Fruit fly (Drosophila melanogaster) whole organism, embryonic: ENCODE measurements around the gene CG9920.

Source experiments
- Ada2b ChIP-seq: fragments of 200-800 bp; sonication (Bioruptor generic); IDR thresholded peaks from 2 replicates; pipeline ENCODE4 v1.3.6; 2022; ENCODE audit warnings: missing biosample characterization, missing genetic modification characterization
- Antp ChIP-seq: fragments of 200-800 bp; sonication (Bioruptor generic); optimal IDR thresholded peaks from 3 replicates; lab custom pipeline; 2016; ENCODE audit warnings: missing biosample characterization, missing genetic modification characterization
- Blimp-1 ChIP-seq: fragments of 200-800 bp; sonication (Bioruptor generic); optimal IDR thresholded peaks from 3 replicates; lab custom pipeline; 2018; ENCODE audit warnings: missing biosample characterization, missing genetic modification characterization, mild to moderate bottlenecking, moderate library complexity, missing genetic modification reagents
- CG11093 ChIP-seq: fragments of 200-800 bp; sonication (Bioruptor generic); IDR thresholded peaks from 3 replicates; pipeline ENCODE4 v1.3.6; 2022; ENCODE audit warnings: missing biosample characterization, missing genetic modification characterization
- CG11456 ChIP-seq: fragments of 200-800 bp; sonication (Bioruptor generic); IDR thresholded peaks from 3 replicates; pipeline ENCODE4 v1.3.6; 2022; ENCODE audit warnings: missing biosample characterization, missing genetic modification characterization
- CG12071 ChIP-seq: fragments of 200-800 bp; sonication (Bioruptor generic); optimal IDR thresholded peaks from 3 replicates; lab custom pipeline; 2018; ENCODE audit warnings: missing biosample characterization, mild to moderate bottlenecking, missing genetic modification characterization
- CG12104 ChIP-seq: fragments of 200-800 bp; sonication (Bioruptor generic); optimal IDR thresholded peaks from 3 replicates; lab custom pipeline; 2016; ENCODE audit warnings: missing biosample characterization, missing genetic modification characterization
- CG12299 ChIP-seq: fragments of 200-800 bp; sonication (Bioruptor generic); optimal IDR thresholded peaks from 2 replicates; lab custom pipeline; 2018; ENCODE audit warnings: missing biosample characterization, mild to moderate bottlenecking, missing genetic modification characterization
- CG13123 ChIP-seq: fragments of 200-800 bp; sonication (Bioruptor generic); optimal IDR thresholded peaks from 2 replicates; lab custom pipeline; 2016; ENCODE audit warnings: missing biosample characterization, missing genetic modification characterization
- CG13775 ChIP-seq: fragments of 200-800 bp; sonication (Bioruptor generic); optimal IDR thresholded peaks from 3 replicates; lab custom pipeline; 2017; ENCODE audit warnings: missing biosample characterization, mild to moderate bottlenecking, missing genetic modification characterization
- CG14014 ChIP-seq: fragments of 200-800 bp; sonication (Bioruptor generic); IDR thresholded peaks from 2 replicates; pipeline ENCODE4 v1.3.6; 2022; ENCODE audit warnings: missing biosample characterization, missing genetic modification characterization
- CG14710 ChIP-seq: fragments of 200-800 bp; sonication (Bioruptor generic); optimal IDR thresholded peaks from 3 replicates; lab custom pipeline; 2019; ENCODE audit warnings: missing biosample characterization, mild to moderate bottlenecking, missing genetic modification characterization, moderate library complexity
- CG3163 ChIP-seq: fragments of 200-800 bp; sonication (Bioruptor generic); optimal IDR thresholded peaks from 3 replicates; lab custom pipeline; 2016; ENCODE audit warnings: missing biosample characterization, missing genetic modification characterization
- CG3838 ChIP-seq: fragments of 200-800 bp; sonication (Bioruptor generic); optimal IDR thresholded peaks from 3 replicates; lab custom pipeline; 2016; ENCODE audit warnings: missing biosample characterization, missing genetic modification characterization
- CG4328 ChIP-seq: fragments of 200-800 bp; sonication (Bioruptor generic); optimal IDR thresholded peaks from 3 replicates; lab custom pipeline; 2017; ENCODE audit warnings: missing biosample characterization, missing genetic modification reagents, missing genetic modification characterization
- CG6254 ChIP-seq: fragments of 200-800 bp; sonication (Bioruptor generic); optimal IDR thresholded peaks from 3 replicates; lab custom pipeline; 2017; ENCODE audit warnings: mild to moderate bottlenecking, missing biosample characterization, missing genetic modification reagents, missing genetic modification characterization
- CG7372 ChIP-seq: fragments of 200-800 bp; sonication (Bioruptor generic); IDR thresholded peaks from 2 replicates; pipeline ENCODE4 v1.3.6; 2022; ENCODE audit warnings: missing biosample characterization, missing genetic modification characterization
- CG7786 ChIP-seq: fragments of 200-800 bp; sonication (Bioruptor generic); optimal IDR thresholded peaks from 2 replicates; lab custom pipeline; 2016; ENCODE audit warnings: missing biosample characterization, missing genetic modification characterization
- CG7839 ChIP-seq: fragments of 200-800 bp; sonication (Bioruptor generic); optimal IDR thresholded peaks from 3 replicates; lab custom pipeline; 2018; ENCODE audit warnings: missing biosample characterization, mild to moderate bottlenecking, missing genetic modification characterization, moderate library complexity
- CG7928 ChIP-seq: fragments of 200-800 bp; sonication (Bioruptor generic); optimal IDR thresholded peaks from 2 replicates; lab custom pipeline; 2017; ENCODE audit warnings: missing biosample characterization, mild to moderate bottlenecking, missing genetic modification characterization
- CG7987 ChIP-seq: fragments of 200-800 bp; sonication (Bioruptor generic); optimal IDR thresholded peaks from 2 replicates; lab custom pipeline; 2018; ENCODE audit warnings: missing biosample characterization, mild to moderate bottlenecking, missing genetic modification characterization, moderate library complexity
- CG8924 ChIP-seq: fragments of 200-800 bp; optimal IDR thresholded peaks from 3 replicates; lab custom pipeline; 2019; ENCODE audit warnings: missing biosample characterization, mild to moderate bottlenecking, missing genetic modification characterization, moderate library complexity
- CG8944 ChIP-seq: fragments of 200-800 bp; sonication (Bioruptor generic); optimal IDR thresholded peaks from 3 replicates; lab custom pipeline; 2016; ENCODE audit warnings: missing biosample characterization, missing genetic modification characterization
- CG9215 ChIP-seq: fragments of 200-800 bp; sonication (Bioruptor generic); IDR thresholded peaks from 2 replicates; pipeline ENCODE4 v1.3.6; 2022; ENCODE audit warnings: missing biosample characterization, missing genetic modification characterization
- CoRest ChIP-seq: fragments of 200-800 bp; sonication (Bioruptor generic); optimal IDR thresholded peaks from 3 replicates; lab custom pipeline; 2018; ENCODE audit warnings: missing biosample characterization, mild to moderate bottlenecking, missing genetic modification characterization, moderate library complexity
- D19B ChIP-seq: fragments of 200-800 bp; sonication (Bioruptor generic); optimal IDR thresholded peaks from 2 replicates; lab custom pipeline; 2017; ENCODE audit warnings: missing biosample characterization, mild to moderate bottlenecking, missing genetic modification characterization
- Dref ChIP-seq: fragments of 200-800 bp; sonication (Bioruptor generic); IDR thresholded peaks from 2 replicates; pipeline ENCODE4 v1.3.6; 2022; ENCODE audit warnings: missing biosample characterization, missing genetic modification characterization
- E2f2 ChIP-seq: fragments of 200-800 bp; sonication (Bioruptor generic); IDR thresholded peaks from 2 replicates; pipeline ENCODE4 v1.3.6; 2022; ENCODE audit warnings: missing biosample characterization, missing genetic modification characterization
- Eip74EF ChIP-seq, 2 experiments: fragments of 200-800 bp in 1 of 2; fragments of >200 bp in 1 of 2; sonication (Bioruptor generic) in 1 of 2; optimal IDR thresholded peaks; 2 replicates each; lab custom pipeline; 2017 to 2019; ENCODE audit warnings: missing biosample characterization in 2 of 2, missing genetic modification characterization in 2 of 2, mild to moderate bottlenecking in 1 of 2, moderate library complexity in 1 of 2
- Fer1 ChIP-seq: fragments of 200-800 bp; sonication (Bioruptor generic); optimal IDR thresholded peaks from 2 replicates; lab custom pipeline; 2017; ENCODE audit warnings: missing biosample characterization, mild to moderate bottlenecking, missing genetic modification characterization
- Fer2 ChIP-seq: fragments of 200-800 bp; sonication (Bioruptor generic); optimal IDR thresholded peaks from 2 replicates; lab custom pipeline; 2018; ENCODE audit warnings: missing biosample characterization, mild to moderate bottlenecking, missing genetic modification characterization, moderate library complexity
- H2.0 ChIP-seq: fragments of 200-800 bp; sonication (Bioruptor generic); IDR thresholded peaks from 2 replicates; pipeline ENCODE4 v1.3.6; 2022; ENCODE audit warnings: missing biosample characterization, missing genetic modification characterization
- Hand ChIP-seq: fragments of 200-800 bp; sonication (Bioruptor generic); optimal IDR thresholded peaks from 2 replicates; lab custom pipeline; 2017; ENCODE audit warnings: mild to moderate bottlenecking, missing biosample characterization, missing genetic modification reagents, missing genetic modification characterization
- Meics ChIP-seq: fragments of 200-800 bp; sonication (Bioruptor generic); optimal IDR thresholded peaks from 2 replicates; lab custom pipeline; 2017; ENCODE audit warnings: missing biosample characterization, mild to moderate bottlenecking, missing genetic modification characterization
- Pdp1 ChIP-seq, 2 experiments: fragments of 200-800 bp; sonication (Bioruptor generic); optimal IDR thresholded peaks; 3 replicates each; lab custom pipeline; 2016; ENCODE audit warnings: missing biosample characterization in 2 of 2, missing genetic modification characterization in 2 of 2, mild to moderate bottlenecking in 1 of 2, moderate library complexity in 1 of 2
- Ssrp ChIP-seq: fragments of 200-800 bp; sonication (Bioruptor generic); optimal IDR thresholded peaks from 2 replicates; lab custom pipeline; 2018; ENCODE audit warnings: missing biosample characterization, mild to moderate bottlenecking, missing genetic modification characterization, moderate library complexity
- YL-1 ChIP-seq: fragments of 200-800 bp; sonication (Bioruptor generic); optimal IDR thresholded peaks from 3 replicates; lab custom pipeline; 2017; ENCODE audit warnings: missing biosample characterization, mild to moderate bottlenecking, missing genetic modification characterization
- ap ChIP-seq: fragments of 200-800 bp; sonication (Bioruptor generic); IDR thresholded peaks from 2 replicates; pipeline ENCODE4 v1.3.6; 2022; ENCODE audit warnings: missing biosample characterization, missing genetic modification characterization
- ase ChIP-seq: fragments of 200-800 bp; sonication (Bioruptor generic); IDR thresholded peaks from 3 replicates; pipeline ENCODE4 v1.3.6; 2022; ENCODE audit warnings: missing biosample characterization, missing genetic modification characterization
- crc ChIP-seq: fragments of 200-800 bp; sonication (Bioruptor generic); optimal IDR thresholded peaks from 2 replicates; lab custom pipeline; 2016; ENCODE audit warnings: missing biosample characterization, missing genetic modification characterization
- en ChIP-seq: fragments of 200-800 bp; sonication (Bioruptor generic); optimal IDR thresholded peaks from 2 replicates; lab custom pipeline; 2016; ENCODE audit warnings: missing biosample characterization, missing genetic modification characterization
- jigr1 ChIP-seq: fragments of 200-800 bp; sonication (Bioruptor generic); IDR thresholded peaks from 3 replicates; pipeline ENCODE4 v1.3.6; 2022; ENCODE audit warnings: missing biosample characterization, missing genetic modification characterization
- pb ChIP-seq: fragments of 200-800 bp; sonication (Bioruptor generic); optimal IDR thresholded peaks from 3 replicates; lab custom pipeline; 2016; ENCODE audit warnings: missing biosample characterization, missing genetic modification characterization
- phol ChIP-seq: fragments of 200-800 bp; sonication (Bioruptor generic); optimal IDR thresholded peaks from 3 replicates; lab custom pipeline; 2018; ENCODE audit warnings: missing biosample characterization, mild to moderate bottlenecking, missing genetic modification characterization, moderate library complexity
- row ChIP-seq: fragments of 200-800 bp; sonication (Bioruptor generic); IDR thresholded peaks from 3 replicates; pipeline ENCODE4 v1.3.6; 2022; ENCODE audit warnings: missing biosample characterization, missing genetic modification characterization
- sima ChIP-seq: fragments of 200-800 bp; sonication (Bioruptor generic); optimal IDR thresholded peaks from 2 replicates; lab custom pipeline; 2016; ENCODE audit warnings: missing biosample characterization, missing genetic modification characterization
- sob ChIP-seq: fragments of 200-800 bp; sonication (Bioruptor generic); IDR thresholded peaks from 2 replicates; pipeline ENCODE4 v1.3.6; 2022; ENCODE audit warnings: missing biosample characterization, missing genetic modification characterization
- sug ChIP-seq: fragments of 200-800 bp; optimal IDR thresholded peaks from 2 replicates; lab custom pipeline; 2019; ENCODE audit warnings: missing biosample characterization, mild to moderate bottlenecking, missing genetic modification characterization, moderate library complexity
- tgo ChIP-seq: fragments of 200-800 bp; sonication (Bioruptor generic); IDR thresholded peaks from 3 replicates; pipeline ENCODE4 v1.3.6; 2022; ENCODE audit warnings: missing biosample characterization, missing genetic modification characterization
- ttk ChIP-seq: fragments of 200-800 bp; sonication (Bioruptor generic); IDR thresholded peaks from 2 replicates; pipeline ENCODE4 v2.1.2; 2022; ENCODE audit warnings: missing biosample characterization, missing genetic modification characterization
- twi ChIP-seq: fragments of 200-800 bp; optimal IDR thresholded peaks from 2 replicates; lab custom pipeline; 2019; ENCODE audit warnings: missing biosample characterization, mild to moderate bottlenecking, missing genetic modification characterization, moderate library complexity
- unpg ChIP-seq: fragments of 200-800 bp; sonication (Bioruptor generic); optimal IDR thresholded peaks from 3 replicates; lab custom pipeline; 2018; ENCODE audit warnings: missing biosample characterization, mild to moderate bottlenecking, missing genetic modification characterization, moderate library complexity

The CG9920 gene

DNA sequence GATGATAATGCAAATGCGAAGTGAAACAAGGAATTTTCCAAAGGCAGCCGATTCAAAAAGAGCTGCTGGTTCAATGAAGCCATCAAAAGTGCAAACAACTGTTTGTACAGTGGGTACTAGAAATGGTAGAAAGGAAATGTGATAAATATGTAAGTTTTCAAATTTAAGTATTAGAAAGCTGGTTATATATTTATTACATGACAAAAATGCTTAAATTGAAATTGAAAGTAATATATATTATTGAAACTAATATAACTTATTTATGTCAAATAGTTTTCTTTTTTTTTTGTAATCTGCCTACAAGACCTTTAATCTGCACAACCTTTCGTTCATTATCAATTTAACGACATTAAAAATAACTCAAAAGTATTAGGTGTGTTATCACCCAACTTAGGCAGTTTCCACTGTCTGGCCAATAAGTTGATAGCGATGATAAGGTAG, 49.2 kb downstream of the CG9920 start (continued):
- TF ChIP-seq crc (GFP tag; lab: Kevin White, UChicago) (no peak), pb (GFP tag; lab: Kevin White, UChicago) (no peak), CG3163 (GFP tag; lab: Kevin White, UChicago) (no peak), CG3838 (no peak), Dref (GFP tag; lab: Robert Waterston, UW) (no peak), CG7839 (tag; lab: Kevin White, UChicago) (peak; percentile 43), row (GFP tag; lab: Robert Waterston, UW) (peak; percentile 62), phol (tag; lab: Kevin White, UChicago) (peak; percentile 25), sob (GFP tag; lab: Robert Waterston, UW) (no peak), CG7372 (GFP tag; lab: Robert Waterston, UW) (no peak), Fer1 (GFP tag; lab: Kevin White, UChicago) (peak; percentile 38), Meics (GFP tag; lab: Kevin White, UChicago) (peak; percentile 35), D19B (GFP tag; lab: Kevin White, UChicago) (no peak), CG4328 (GFP tag; lab: Kevin White, UChicago) (no peak), CG13775 (GFP tag; lab: Kevin White, UChicago) (no peak), CG8944 (GFP tag; lab: Kevin White, UChicago) (no peak), Ssrp (tag; lab: Kevin White, UChicago) (no peak), CG11456 (GFP tag; lab: Robert Waterston, UW) (no peak), CG7928 (GFP tag; lab: Kevin White, UChicago) (no peak), YL-1 (no peak), CG7786 (no peak), CG13123 (GFP tag; lab: Kevin White, UChicago) (no peak), CG11093 (GFP tag; lab: Robert Waterston, UW) (no peak), CG14710 (tag; lab: Kevin White, UChicago) (no peak), ap (GFP tag; lab: Robert Waterston, UW) (no peak), CG7987 (GFP tag; lab: Kevin White, UChicago) (no peak), twi (tag; lab: Kevin White, UChicago) (no peak), ttk (GFP tag; lab: Robert Waterston, UW) (no peak), en (GFP tag; lab: Kevin White, UChicago) (no peak), Hand (GFP tag; lab: Kevin White, UChicago) (peak; percentile 2), Pdp1 (GFP tag; optimal IDR thresholded peaks at IDR 0.05; lab: Kevin White, UChicago) (no peak), Ada2b (GFP tag; lab: Robert Waterston, UW) (no peak), E2f2 (no peak), Fer2 (tag; lab: Kevin White, UChicago) (peak; percentile 2), CG8924 (peak; percentile 16), jigr1 (GFP tag; lab: Robert Waterston, UW) (no peak), Blimp-1 (GFP tag; lab: Kevin White, UChicago) (no peak), CG14014 (no peak), CG12299 (tag; lab: Kevin White, UChicago) (no peak), sima (no peak), CoRest (tag; lab: Kevin White, UChicago) (peak; percentile 44), tgo (GFP tag; lab: Robert Waterston, UW) (no peak), unpg (GFP tag; lab: Kevin White, UChicago) (peak; percentile 10), sug (tag; lab: Kevin White, UChicago) (peak; percentile 46), CG9215 (GFP tag; lab: Robert Waterston, UW) (peak; percentile 19; the same call in 1 of the 2 replicates), CG12104 (no peak), Eip74EF (GFP tag; optimal IDR thresholded peaks at IDR 0.05; lab: Kevin White, UChicago) (no peak), CG12071 (GFP tag; lab: Kevin White, UChicago) (no peak), CG6254 (GFP tag; lab: Kevin White, UChicago) (no peak), H2.0 (no peak), ase (GFP tag; lab: Robert Waterston, UW) (no peak), Antp (GFP tag; lab: Kevin White, UChicago) (no peak)
